Worm (Caenorhabditis elegans): Measurements from ENCODE around the gene kdin-1.

DNA sequence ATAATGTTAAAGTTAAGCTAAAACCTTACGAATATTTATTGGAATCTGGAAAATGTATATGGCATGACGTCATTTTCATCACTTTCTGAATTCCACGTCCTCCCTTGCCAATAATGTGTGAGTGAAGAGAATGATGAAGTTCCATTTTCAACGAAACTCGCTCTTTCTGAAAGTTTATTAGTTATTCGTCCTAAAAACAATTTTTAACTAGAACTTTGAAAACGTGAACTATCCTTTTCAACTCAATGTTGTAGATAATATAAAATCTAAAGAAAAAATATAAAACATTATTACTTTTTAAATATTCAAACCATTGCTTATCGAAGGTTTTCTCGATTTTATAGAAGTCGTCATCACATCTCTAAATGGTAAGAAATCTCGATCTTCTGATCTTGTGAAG, 51.1 kb downstream of the kdin-1 start, which contains the start of gene M7.7:
- no peak for TF ChIP-seq elt-1 (tag; optimal IDR thresholded peaks at IDR 0.05)
- no peak for TF ChIP-seq unc-39 (tag; optimal IDR thresholded peaks at IDR 0.05)
- TF ChIP-seq skn-1 (tag; optimal IDR thresholded peaks at IDR 0.05), result no peak
- TF ChIP-seq nhr-76 (tag; optimal IDR thresholded peaks at IDR 0.05), result no peak
- TF ChIP-seq pqm-1 (tag; optimal IDR thresholded peaks at IDR 0.05), result no peak
- TF ChIP-seq aly-2 (tag; optimal IDR thresholded peaks at IDR 0.05), result no peak

Data from whole organism, L3 larva.